Fruit fly (Drosophila melanogaster) whole organism, embryonic: Measurements from ENCODE around the gene CG44001.

Experiments
- Aef1 ChIP-seq: fragments of 200-800 bp; sonication (Bioruptor generic); IDR thresholded peaks from 3 replicates; pipeline ENCODE4 v1.3.6; 2022; ENCODE audit warnings: missing biosample characterization, missing genetic modification characterization
- B-H2 ChIP-seq: fragments of 200-800 bp; sonication (Bioruptor generic); optimal IDR thresholded peaks from 2 replicates; lab custom pipeline; 2018; ENCODE audit warnings: missing biosample characterization, mild to moderate bottlenecking, missing genetic modification characterization
- Bteb2 ChIP-seq: fragments of 200-800 bp; sonication (Bioruptor generic); optimal IDR thresholded peaks from 2 replicates; lab custom pipeline; 2016; ENCODE audit warnings: missing biosample characterization, missing genetic modification characterization
- CG12299 ChIP-seq: fragments of 200-800 bp; sonication (Bioruptor generic); optimal IDR thresholded peaks from 2 replicates; lab custom pipeline; 2018; ENCODE audit warnings: missing biosample characterization, mild to moderate bottlenecking, missing genetic modification characterization
- CG12391 ChIP-seq: fragments of 200-800 bp; sonication (Bioruptor generic); optimal IDR thresholded peaks from 3 replicates; lab custom pipeline; 2018; ENCODE audit warnings: missing biosample characterization, mild to moderate bottlenecking, missing genetic modification characterization, moderate library complexity
- CG15011 ChIP-seq: fragments of 200-800 bp; sonication (Bioruptor generic); optimal IDR thresholded peaks from 3 replicates; lab custom pipeline; 2018; ENCODE audit warnings: missing biosample characterization, mild to moderate bottlenecking, missing genetic modification characterization
- CG16779 ChIP-seq: fragments of 200-800 bp; sonication (Bioruptor generic); IDR thresholded peaks from 2 replicates; pipeline ENCODE4 v1.3.6; 2022; ENCODE audit warnings: missing biosample characterization, missing genetic modification characterization
- CG17328 ChIP-seq: fragments of 200-800 bp; sonication (Bioruptor generic); IDR thresholded peaks from 2 replicates; pipeline ENCODE4 v1.3.6; 2022; ENCODE audit warnings: missing biosample characterization, missing genetic modification characterization
- CG17829 ChIP-seq: fragments of 200-800 bp; optimal IDR thresholded peaks from 2 replicates; lab custom pipeline; 2019; ENCODE audit warnings: missing biosample characterization, mild to moderate bottlenecking, missing genetic modification characterization, moderate library complexity
- CG17912 ChIP-seq: fragments of 200-800 bp; sonication (Bioruptor generic); optimal IDR thresholded peaks from 2 replicates; lab custom pipeline; 2018; ENCODE audit warnings: missing biosample characterization, mild to moderate bottlenecking, missing genetic modification characterization
- CG1792 ChIP-seq: fragments of 200-800 bp; sonication (Bioruptor generic); optimal IDR thresholded peaks from 2 replicates; lab custom pipeline; 2016; ENCODE audit warnings: missing biosample characterization, missing genetic modification characterization
- CG3065 ChIP-seq: fragments of 200-800 bp; sonication (Bioruptor generic); optimal IDR thresholded peaks from 2 replicates; lab custom pipeline; 2016; ENCODE audit warnings: missing biosample characterization, missing genetic modification characterization
- CG33557 ChIP-seq: fragments of 200-800 bp; sonication (Bioruptor generic); optimal IDR thresholded peaks from 2 replicates; lab custom pipeline; 2019; ENCODE audit warnings: missing biosample characterization, mild to moderate bottlenecking, missing genetic modification characterization, moderate library complexity
- CG6765 ChIP-seq: fragments of 200-800 bp; sonication (Bioruptor generic); optimal IDR thresholded peaks from 3 replicates; lab custom pipeline; 2017; ENCODE audit warnings: missing biosample characterization, mild to moderate bottlenecking, missing genetic modification characterization
- CG7556 ChIP-seq: fragments of 200-800 bp; sonication (Bioruptor generic); optimal IDR thresholded peaks from 2 replicates; lab custom pipeline; 2017; ENCODE audit warnings: missing biosample characterization, mild to moderate bottlenecking, missing genetic modification characterization
- CG9797 ChIP-seq: fragments of 200-800 bp; sonication (Bioruptor generic); optimal IDR thresholded peaks from 3 replicates; lab custom pipeline; 2018; ENCODE audit warnings: missing biosample characterization, mild to moderate bottlenecking, missing genetic modification characterization
- CG9932 ChIP-seq: fragments of 200-800 bp; sonication (Bioruptor generic); IDR thresholded peaks from 2 replicates; pipeline ENCODE4 v1.3.6; 2022; ENCODE audit warnings: missing biosample characterization, missing genetic modification characterization
- D19A ChIP-seq: fragments of 200-800 bp; optimal IDR thresholded peaks from 3 replicates; lab custom pipeline; 2019; ENCODE audit warnings: missing biosample characterization, mild to moderate bottlenecking, missing genetic modification characterization, moderate library complexity
- Dbx ChIP-seq: fragments of 200-800 bp; sonication (Bioruptor generic); IDR thresholded peaks from 3 replicates; pipeline ENCODE4 v1.3.6; 2022; ENCODE audit warnings: missing biosample characterization, missing genetic modification characterization
- Dref ChIP-seq: fragments of 200-800 bp; sonication (Bioruptor generic); IDR thresholded peaks from 2 replicates; pipeline ENCODE4 v1.3.6; 2022; ENCODE audit warnings: missing biosample characterization, missing genetic modification characterization
- Drgx ChIP-seq: fragments of 200-800 bp; sonication (Bioruptor generic); IDR thresholded peaks from 2 replicates; pipeline ENCODE4 v1.3.6; 2022; ENCODE audit warnings: missing biosample characterization, missing genetic modification characterization
- Fer2 ChIP-seq: fragments of 200-800 bp; sonication (Bioruptor generic); optimal IDR thresholded peaks from 2 replicates; lab custom pipeline; 2018; ENCODE audit warnings: missing biosample characterization, mild to moderate bottlenecking, missing genetic modification characterization, moderate library complexity
- MTF-1 ChIP-seq: fragments of 200-800 bp; sonication (Bioruptor generic); optimal IDR thresholded peaks from 2 replicates; lab custom pipeline; 2018; ENCODE audit warnings: missing biosample characterization, mild to moderate bottlenecking, missing genetic modification characterization, borderline replicate concordance
- Meics ChIP-seq: fragments of 200-800 bp; sonication (Bioruptor generic); optimal IDR thresholded peaks from 2 replicates; lab custom pipeline; 2017; ENCODE audit warnings: missing biosample characterization, mild to moderate bottlenecking, missing genetic modification characterization
- NC2α ChIP-seq: fragments of 200-800 bp; sonication (Bioruptor generic); optimal IDR thresholded peaks from 2 replicates; lab custom pipeline; 2016; ENCODE audit warnings: missing biosample characterization, missing genetic modification characterization
- NfI ChIP-seq: fragments of 200-800 bp; sonication (Bioruptor generic); optimal IDR thresholded peaks from 3 replicates; lab custom pipeline; 2018; ENCODE audit warnings: missing biosample characterization, mild to moderate bottlenecking, missing genetic modification characterization, moderate library complexity
- Rfx ChIP-seq: fragments of 200-800 bp; sonication (Bioruptor generic); IDR thresholded peaks from 2 replicates; pipeline ENCODE4 v1.3.6; 2022; ENCODE audit warnings: missing biosample characterization, missing genetic modification characterization
- Sox102F ChIP-seq: fragments of 200-800 bp; sonication (Bioruptor generic); optimal IDR thresholded peaks from 2 replicates; lab custom pipeline; 2018; ENCODE audit warnings: missing biosample characterization, mild to moderate bottlenecking, missing genetic modification characterization, moderate library complexity
- Sry-δ ChIP-seq: fragments of 200-800 bp; sonication (Bioruptor generic); optimal IDR thresholded peaks from 2 replicates; lab custom pipeline; 2016; ENCODE audit warnings: missing biosample characterization, missing genetic modification characterization
- TFAM ChIP-seq: fragments of 200-800 bp; sonication (Bioruptor generic); optimal IDR thresholded peaks from 2 replicates; lab custom pipeline; 2017; ENCODE audit warnings: missing biosample characterization, missing genetic modification characterization, inconsistent platforms
- Tbp ChIP-seq: fragments of >200 bp; optimal IDR thresholded peaks from 2 replicates; lab custom pipeline; 2018; ENCODE audit warnings: missing biosample characterization, missing genetic modification characterization
- Xbp1 ChIP-seq: fragments of 200-800 bp; sonication (Bioruptor generic); optimal IDR thresholded peaks from 3 replicates; lab custom pipeline; 2016; ENCODE audit warnings: missing biosample characterization, mild to moderate bottlenecking, missing genetic modification characterization
- caup ChIP-seq: fragments of 200-800 bp; sonication (Bioruptor generic); optimal IDR thresholded peaks from 3 replicates; lab custom pipeline; 2017; ENCODE audit warnings: missing biosample characterization, mild to moderate bottlenecking, missing genetic modification characterization, moderate library complexity; ENCODE audit not compliant: severe bottlenecking
- croc ChIP-seq: fragments of 200-800 bp; sonication (Bioruptor generic); conservative IDR thresholded peaks from 3 replicates; pipeline ENCODE4 v1.3.6; 2022; ENCODE audit warnings: missing biosample characterization, missing genetic modification characterization
- cwo ChIP-seq: fragments of 200-800 bp; sonication (Bioruptor generic); optimal IDR thresholded peaks from 3 replicates; lab custom pipeline; 2017; ENCODE audit warnings: missing biosample characterization, missing genetic modification characterization, mild to moderate bottlenecking, moderate library complexity, missing genetic modification reagents
- da ChIP-seq: fragments of 200-800 bp; sonication (Bioruptor generic); optimal IDR thresholded peaks from 2 replicates; lab custom pipeline; 2016; ENCODE audit warnings: missing biosample characterization, missing genetic modification characterization
- disco-r ChIP-seq: fragments of 200-800 bp; sonication (Bioruptor generic); optimal IDR thresholded peaks from 2 replicates; lab custom pipeline; 2016; ENCODE audit warnings: missing biosample characterization, missing genetic modification characterization
- dpn ChIP-seq, 2 experiments: fragments of 200-800 bp; sonication (Bioruptor generic); optimal IDR thresholded peaks; 3 replicates each; lab custom pipeline; 2016; ENCODE audit warnings: missing biosample characterization in 2 of 2, missing genetic modification characterization in 2 of 2
- fu2 ChIP-seq: fragments of 200-800 bp; sonication (Bioruptor generic); optimal IDR thresholded peaks from 2 replicates; lab custom pipeline; 2016; ENCODE audit warnings: missing biosample characterization, missing genetic modification characterization
- gcm ChIP-seq: fragments of 200-800 bp; sonication (Bioruptor generic); optimal IDR thresholded peaks from 2 replicates; lab custom pipeline; 2019; ENCODE audit warnings: missing biosample characterization, mild to moderate bottlenecking, missing genetic modification characterization, moderate library complexity
- gem ChIP-seq: fragments of 200-800 bp; sonication (Bioruptor generic); optimal IDR thresholded peaks from 2 replicates; lab custom pipeline; 2019; ENCODE audit warnings: missing biosample characterization, mild to moderate bottlenecking, missing genetic modification characterization, moderate library complexity
- grau ChIP-seq: fragments of 200-800 bp; optimal IDR thresholded peaks from 3 replicates; lab custom pipeline; 2019; ENCODE audit warnings: missing biosample characterization, mild to moderate bottlenecking, missing genetic modification characterization, moderate library complexity
- ham ChIP-seq: fragments of 200-800 bp; sonication (Bioruptor generic); IDR thresholded peaks from 2 replicates; pipeline ENCODE4 v1.3.6; 2022; ENCODE audit warnings: missing biosample characterization, missing genetic modification characterization
- hkb ChIP-seq, 2 experiments: fragments of 200-800 bp in 1 of 2; fragments of >200 bp in 1 of 2; sonication (Bioruptor generic) in 1 of 2; IDR thresholded peaks in 1 of 2; optimal IDR thresholded peaks in 1 of 2; 2 replicates each; pipeline versions ENCODE4 v1.3.6 to Lab custom; 2017 to 2022; ENCODE audit warnings: missing biosample characterization in 1 of 2, missing genetic modification characterization in 1 of 2
- lov ChIP-seq, 2 experiments: fragments of 200-800 bp in 1 of 2; fragments of >200 bp in 1 of 2; sonication (Bioruptor generic) in 1 of 2; IDR thresholded peaks in 1 of 2; optimal IDR thresholded peaks in 1 of 2; 2 replicates in 1 of 2; 3 replicates in 1 of 2; pipeline versions ENCODE4 v1.3.6 to Lab custom; 2017 to 2022; ENCODE audit warnings: missing biosample characterization in 1 of 2, missing genetic modification characterization in 1 of 2
- mld ChIP-seq: fragments of 200-800 bp; sonication (Bioruptor generic); IDR thresholded peaks from 3 replicates; pipeline ENCODE4 v1.3.6; 2022; ENCODE audit warnings: missing biosample characterization, missing genetic modification characterization; ENCODE audit not compliant: partially characterized antibody
- stc ChIP-seq: fragments of 200-800 bp; sonication (Bioruptor generic); IDR thresholded peaks from 2 replicates; pipeline ENCODE4 v1.3.6; 2022; ENCODE audit warnings: missing biosample characterization, missing genetic modification characterization
- sug ChIP-seq: fragments of 200-800 bp; optimal IDR thresholded peaks from 2 replicates; lab custom pipeline; 2019; ENCODE audit warnings: missing biosample characterization, mild to moderate bottlenecking, missing genetic modification characterization, moderate library complexity
- tio ChIP-seq: fragments of 200-800 bp; sonication (Bioruptor generic); optimal IDR thresholded peaks from 2 replicates; lab custom pipeline; 2017; ENCODE audit warnings: missing biosample characterization, missing genetic modification characterization, inconsistent platforms
- trem ChIP-seq: fragments of 200-800 bp; optimal IDR thresholded peaks from 3 replicates; lab custom pipeline; 2019; ENCODE audit warnings: missing biosample characterization, mild to moderate bottlenecking, missing genetic modification characterization, moderate library complexity
- zfh2 ChIP-seq: fragments of 200-800 bp; sonication (Bioruptor generic); optimal IDR thresholded peaks from 2 replicates; lab custom pipeline; 2016; ENCODE audit warnings: missing biosample characterization, missing genetic modification characterization

CG44001 gene

DNA sequence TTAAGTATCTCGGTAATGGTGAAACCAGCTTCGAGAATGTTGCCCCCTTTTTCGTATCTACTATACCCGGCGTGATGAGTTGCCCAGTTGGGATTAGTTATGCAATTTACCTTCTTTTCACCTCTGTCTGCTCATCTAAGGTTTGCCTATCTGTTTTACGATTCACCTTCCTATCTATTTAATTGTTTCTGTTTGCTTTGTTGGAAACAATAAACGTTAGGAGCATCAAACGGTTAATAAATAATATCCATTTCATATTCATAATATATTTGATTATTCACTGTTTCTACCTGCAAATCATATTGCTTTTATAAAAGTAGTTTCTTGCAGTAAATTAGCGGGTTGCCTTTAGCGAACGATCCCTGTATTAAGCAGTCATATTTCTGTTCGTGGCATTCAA, 35.8 kb upstream of the CG44001 start (continued):
- no peak for TF ChIP-seq da (GFP tag; lab: Kevin White, UChicago)
- TF ChIP-seq CG12391 (tag; lab: Kevin White, UChicago) = no peak
- no peak for TF ChIP-seq CG17912
- TF ChIP-seq CG33557 (GFP tag; lab: Kevin White, UChicago) = no peak
- TF ChIP-seq CG7556 = no peak
- TF ChIP-seq CG16779 (GFP tag; lab: Robert Waterston, UW) = no peak
- TF ChIP-seq Sox102F (GFP tag; lab: Kevin White, UChicago) = no peak
- no peak for TF ChIP-seq hkb (optimal IDR thresholded peaks at IDR 0.05; lab: Kevin White, UChicago)
- no peak for TF ChIP-seq hkb (GFP tag; IDR thresholded peaks at IDR 0.05; lab: Robert Waterston, UW)
- no peak for TF ChIP-seq Fer2
- no peak for TF ChIP-seq Bteb2 (GFP tag; lab: Kevin White, UChicago)
- TF ChIP-seq fu2 (GFP tag; lab: Kevin White, UChicago) = no peak
- 0 out of 2 replicates have a peak, but pooled peaks have one; percentile 9 for TF ChIP-seq Drgx (GFP tag; lab: Robert Waterston, UW)
- no peak for TF ChIP-seq NfI
- TF ChIP-seq CG9797 (GFP tag; lab: Kevin White, UChicago) = no peak
- no peak for TF ChIP-seq B-H2 (GFP tag; lab: Kevin White, UChicago)
- TF ChIP-seq CG12299 = no peak
- TF ChIP-seq trem = no peak
- peak; percentile 7 for TF ChIP-seq Meics (GFP tag; lab: Kevin White, UChicago)
- no peak for TF ChIP-seq CG6765
- no peak for TF ChIP-seq D19A
- peak; percentile 20; the same call in 1 of the 2 replicates for TF ChIP-seq CG9932 (GFP tag; lab: Robert Waterston, UW)
- TF ChIP-seq sug (tag; lab: Kevin White, UChicago) = no peak
- TF ChIP-seq lov (optimal IDR thresholded peaks at IDR 0.05; lab: Kevin White, UChicago) = no peak
- no peak for TF ChIP-seq lov (GFP tag; IDR thresholded peaks at IDR 0.05; lab: Robert Waterston, UW)
- TF ChIP-seq stc (GFP tag; lab: Robert Waterston, UW) = no peak
- no peak for TF ChIP-seq CG1792 (GFP tag; lab: Kevin White, UChicago)
- TF ChIP-seq cwo (GFP tag; lab: Kevin White, UChicago) = peak; percentile 14
- TF ChIP-seq Xbp1 (GFP tag; lab: Kevin White, UChicago) = no peak
- TF ChIP-seq Dbx = no peak
- TF ChIP-seq CG17328 (GFP tag; lab: Robert Waterston, UW) = no peak
- TF ChIP-seq caup (GFP tag; lab: Kevin White, UChicago) = no peak
- TF ChIP-seq Sry-δ = no peak
- no peak for TF ChIP-seq mld (GFP tag; lab: Robert Waterston, UW)
- TF ChIP-seq tio (GFP tag; lab: Kevin White, UChicago) = no peak
- TF ChIP-seq gcm = no peak
- TF ChIP-seq Aef1 (GFP tag; lab: Robert Waterston, UW) = no peak
- TF ChIP-seq ham = no peak
- TF ChIP-seq NC2α (GFP tag; lab: Kevin White, UChicago) = no peak
- TF ChIP-seq croc (GFP tag; lab: Robert Waterston, UW) = no peak
- no peak for TF ChIP-seq gem
- TF ChIP-seq CG15011 (GFP tag; lab: Kevin White, UChicago) = no peak
- no peak for TF ChIP-seq zfh2
- TF ChIP-seq dpn (GFP tag; optimal IDR thresholded peaks at IDR 0.05; lab: Kevin White, UChicago) = no peak
- TF ChIP-seq CG17829 (tag; lab: Kevin White, UChicago) = no peak
- TF ChIP-seq CG3065 (GFP tag; lab: Kevin White, UChicago) = no peak
- no peak for TF ChIP-seq disco-r (GFP tag; lab: Kevin White, UChicago)
- TF ChIP-seq TFAM (GFP tag; lab: Kevin White, UChicago) = no peak
- peak; percentile 8; the same call in 1 of the 2 replicates for TF ChIP-seq Rfx (GFP tag; lab: Robert Waterston, UW)
- TF ChIP-seq Tbp (GFP tag; lab: Kevin White, UChicago) = no peak
- no peak for TF ChIP-seq MTF-1
- no peak for TF ChIP-seq Dref (GFP tag; lab: Robert Waterston, UW)
- TF ChIP-seq grau = peak; percentile 65
